Worm (Caenorhabditis elegans) whole organism, L3 larva: Measurements from ENCODE around the gene Y22D7AL.10.
A peak's percentile ranks its signal among the peaks of the same experiment; 100 is the strongest.

Source experiments
- ZK546.5 ChIP-seq: sonication (generic microtip); optimal IDR thresholded peaks from 2 replicates; lab custom pipeline; 2017; ENCODE audit warnings: missing biosample characterization, missing genetic modification characterization
- ama-1 ChIP-seq: fragments of 150-350 bp; optimal IDR thresholded peaks from 2 replicates; lab custom pipeline; 2018
- ceh-82 ChIP-seq: fragments of 150-350 bp; optimal IDR thresholded peaks from 2 replicates; lab custom pipeline; 2014; ENCODE audit warnings: missing biosample characterization, missing genetic modification characterization
- egl-27 ChIP-seq: sonication (generic microtip); optimal IDR thresholded peaks from 4 replicates; lab custom pipeline; 2017; ENCODE audit warnings: missing biosample characterization, missing genetic modification reagents, missing genetic modification characterization
- fos-1 ChIP-seq: fragments of 150-350 bp; optimal IDR thresholded peaks from 2 replicates; lab custom pipeline; 2014; ENCODE audit warnings: missing biosample characterization, missing genetic modification characterization
- nfya-1 ChIP-seq: sonication (generic microtip); optimal IDR thresholded peaks from 2 replicates; lab custom pipeline; 2017; ENCODE audit warnings: missing genetic modification characterization, mild to moderate bottlenecking, missing compliant biosample characterization, antibody characterized with exemption, moderate library complexity; ENCODE audit not compliant: insufficient read depth
- nhr-11 ChIP-seq: fragments of 150-350 bp; optimal IDR thresholded peaks from 2 replicates; lab custom pipeline; 2014; ENCODE audit warnings: missing biosample characterization, missing genetic modification characterization
- nhr-237 ChIP-seq: fragments of 150-350 bp; optimal IDR thresholded peaks from 2 replicates; lab custom pipeline; 2014; ENCODE audit warnings: missing biosample characterization, missing genetic modification characterization
- pha-4 ChIP-seq: fragments of 150-350 bp; optimal IDR thresholded peaks from 2 replicates; lab custom pipeline; 2014; ENCODE audit warnings: missing biosample characterization, missing genetic modification reagents, missing genetic modification characterization
- pqm-1 ChIP-seq: fragments of 150-350 bp; optimal IDR thresholded peaks from 2 replicates; lab custom pipeline; 2017; ENCODE audit warnings: missing biosample characterization, missing genetic modification characterization, inconsistent platforms
- sea-2 ChIP-seq: fragments of 150-350 bp; sonication (generic microtip); optimal IDR thresholded peaks from 4 replicates; lab custom pipeline; 2014; ENCODE audit warnings: missing biosample characterization, missing genetic modification reagents, missing genetic modification characterization
- snpc-4 ChIP-seq: fragments of 150-350 bp; optimal IDR thresholded peaks from 2 replicates; lab custom pipeline; 2014; ENCODE audit warnings: missing biosample characterization, missing genetic modification characterization
- unc-39 ChIP-seq: sonication (generic microtip); optimal IDR thresholded peaks from 4 replicates; lab custom pipeline; 2017; ENCODE audit warnings: missing biosample characterization, missing genetic modification characterization

DNA sequence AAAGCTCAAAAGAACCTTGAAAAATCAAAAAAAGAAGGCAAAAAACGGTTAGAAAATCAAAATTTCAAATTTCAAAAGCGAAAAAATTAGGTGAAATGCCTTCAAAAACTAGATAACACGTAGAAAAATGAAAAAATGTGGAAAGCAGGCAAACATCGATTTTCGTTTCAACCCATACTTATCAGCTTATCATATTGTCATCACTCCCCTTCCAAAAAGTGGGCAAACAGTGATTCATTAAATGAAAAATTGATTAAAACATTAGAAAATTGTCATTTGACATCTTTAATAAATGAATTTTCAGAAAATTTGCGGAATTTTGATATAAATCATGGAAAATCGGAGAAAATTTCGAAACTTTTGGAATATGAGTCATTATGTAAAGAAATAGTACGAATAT is 42.3 kb upstream of the Y22D7AL.10 start:
- TF ChIP-seq fos-1: no peak
- no peak for TF ChIP-seq nhr-11
- no peak for TF ChIP-seq unc-39 (tag; lab: Kevin White, UChicago)
- no peak for TF ChIP-seq ceh-82 (tag; lab: Kevin White, UChicago)
- TF ChIP-seq ZK546.5: no peak
- no peak for TF ChIP-seq snpc-4 (tag; lab: Kevin White, UChicago)
- peak; percentile 23 for TF ChIP-seq pha-4
- TF ChIP-seq nfya-1 (tag; lab: Kevin White, UChicago): no peak
- TF ChIP-seq egl-27 (tag; lab: Kevin White, UChicago): no peak
- TF ChIP-seq nhr-237 (tag; lab: Kevin White, UChicago): no peak
- no peak for TF ChIP-seq ama-1 (lab: Kevin White, UChicago)
- peak; percentile 32 for TF ChIP-seq pqm-1 (tag; lab: Kevin White, UChicago)
- TF ChIP-seq sea-2: no peak
